Worm (Caenorhabditis elegans) whole organism, late embryonic: ENCODE measurements around the gene F15E6.10.

Experiments used
- F13H6.1 ChIP-seq: sonication (generic microtip); optimal IDR thresholded peaks from 2 replicates; lab custom pipeline; 2016; ENCODE audit warnings: missing genetic modification characterization, missing compliant biosample characterization
- K09A11.1 ChIP-seq: sonication (generic microtip); optimal IDR thresholded peaks from 2 replicates; lab custom pipeline; 2017; ENCODE audit warnings: antibody characterized with exemption, mild to moderate bottlenecking, missing genetic modification characterization, missing compliant biosample characterization; ENCODE audit not compliant: insufficient read depth
- T23F11.4 ChIP-seq: fragments of 200-800 bp; sonication (Bioruptor generic); optimal IDR thresholded peaks from 2 replicates; lab custom pipeline; 2018; ENCODE audit warnings: mild to moderate bottlenecking, missing genetic modification characterization, missing compliant biosample characterization
- ahr-1 ChIP-seq: sonication (generic microtip); optimal IDR thresholded peaks from 2 replicates; lab custom pipeline; 2016; ENCODE audit warnings: missing genetic modification characterization, missing compliant biosample characterization
- ceh-14 ChIP-seq: sonication (generic microtip); optimal IDR thresholded peaks from 2 replicates; lab custom pipeline; 2016; ENCODE audit warnings: missing genotype, missing genetic modification characterization, missing compliant biosample characterization
- ceh-22 ChIP-seq: sonication (generic microtip); optimal IDR thresholded peaks from 2 replicates; lab custom pipeline; 2017; ENCODE audit warnings: missing biosample characterization, missing genetic modification characterization
- ceh-30 ChIP-seq: fragments of 150-350 bp; optimal IDR thresholded peaks from 2 replicates; lab custom pipeline; 2014; ENCODE audit warnings: missing biosample characterization, missing genetic modification characterization
- ceh-45 ChIP-seq: fragments of 200-800 bp; sonication (Bioruptor generic); IDR thresholded peaks from 2 replicates; pipeline ENCODE4 v1.3.6; 2022; ENCODE audit warnings: missing genetic modification reagents, missing genetic modification characterization, missing compliant biosample characterization
- ceh-48 ChIP-seq: sonication (generic microtip); optimal IDR thresholded peaks from 2 replicates; lab custom pipeline; 2016; ENCODE audit warnings: missing genetic modification characterization, inconsistent platforms, missing compliant biosample characterization
- ceh-6 ChIP-seq: fragments of 200-800 bp; sonication (Bioruptor generic); optimal IDR thresholded peaks from 2 replicates; lab custom pipeline; 2018; ENCODE audit warnings: mild to moderate bottlenecking, missing genetic modification characterization, missing compliant biosample characterization
- ceh-9 ChIP-seq: sonication (generic microtip); optimal IDR thresholded peaks from 2 replicates; lab custom pipeline; 2016; ENCODE audit warnings: mild to moderate bottlenecking, missing genetic modification characterization, inconsistent platforms, missing compliant biosample characterization
- dmd-4 ChIP-seq: sonication (generic microtip); optimal IDR thresholded peaks from 2 replicates; lab custom pipeline; 2016; ENCODE audit warnings: borderline replicate concordance, missing genetic modification characterization, missing compliant biosample characterization
- dve-1 ChIP-seq: sonication (generic microtip); optimal IDR thresholded peaks from 2 replicates; lab custom pipeline; 2017; ENCODE audit warnings: antibody characterized with exemption, mild to moderate bottlenecking, missing genetic modification characterization, missing compliant biosample characterization
- elt-2 ChIP-seq: sonication (generic microtip); optimal IDR thresholded peaks from 2 replicates; lab custom pipeline; 2016; ENCODE audit warnings: missing genetic modification reagents, missing genetic modification characterization, missing compliant biosample characterization
- elt-4 ChIP-seq: sonication (generic microtip); optimal IDR thresholded peaks from 2 replicates; lab custom pipeline; 2016; ENCODE audit warnings: missing genetic modification characterization, missing compliant biosample characterization
- fkh-10 ChIP-seq: fragments of 150-350 bp; optimal IDR thresholded peaks from 2 replicates; lab custom pipeline; 2014; ENCODE audit warnings: missing biosample characterization, missing genetic modification reagents, missing genetic modification characterization
- hlh-15 ChIP-seq: sonication (generic microtip); optimal IDR thresholded peaks from 2 replicates; lab custom pipeline; 2016; ENCODE audit warnings: missing genetic modification characterization, missing compliant biosample characterization
- hlh-6 ChIP-seq: sonication (generic microtip); optimal IDR thresholded peaks from 2 replicates; lab custom pipeline; 2016; ENCODE audit warnings: missing genotype, missing genetic modification characterization, missing compliant biosample characterization
- hlh-8 ChIP-seq: sonication (generic microtip); optimal IDR thresholded peaks from 2 replicates; lab custom pipeline; 2016; ENCODE audit warnings: missing genotype, missing genetic modification characterization, missing compliant biosample characterization
- lim-6 ChIP-seq: sonication (generic microtip); optimal IDR thresholded peaks from 2 replicates; lab custom pipeline; 2016; ENCODE audit warnings: missing genetic modification characterization, missing compliant biosample characterization
- lin-11 ChIP-seq: fragments of 200-800 bp; sonication (Bioruptor generic); optimal IDR thresholded peaks from 2 replicates; lab custom pipeline; 2018; ENCODE audit warnings: mild to moderate bottlenecking, missing genetic modification characterization, missing compliant biosample characterization
- madf-2 ChIP-seq: sonication (generic microtip); optimal IDR thresholded peaks from 2 replicates; lab custom pipeline; 2017; ENCODE audit warnings: missing genetic modification characterization, missing compliant biosample characterization
- mec-3 ChIP-seq: sonication (generic microtip); optimal IDR thresholded peaks from 2 replicates; lab custom pipeline; 2016; ENCODE audit warnings: borderline replicate concordance, missing genetic modification characterization, missing compliant biosample characterization
- nfya-1 ChIP-seq: sonication (generic microtip); optimal IDR thresholded peaks from 2 replicates; lab custom pipeline; 2017; ENCODE audit warnings: missing genetic modification characterization, mild to moderate bottlenecking, missing compliant biosample characterization, antibody characterized with exemption, moderate library complexity
- pax-1 ChIP-seq: fragments of 150-350 bp; optimal IDR thresholded peaks from 2 replicates; lab custom pipeline; 2014; ENCODE audit warnings: missing biosample characterization, missing genetic modification characterization
- pros-1 ChIP-seq: fragments of 150-350 bp; optimal IDR thresholded peaks from 2 replicates; lab custom pipeline; 2014; ENCODE audit warnings: missing biosample characterization, missing genetic modification reagents, missing genetic modification characterization
- rnt-1 ChIP-seq: sonication (generic microtip); optimal IDR thresholded peaks from 2 replicates; lab custom pipeline; 2016; ENCODE audit warnings: missing genetic modification characterization, missing compliant biosample characterization
- sdc-2 ChIP-seq: sonication (generic microtip); optimal IDR thresholded peaks from 2 replicates; lab custom pipeline; 2016; ENCODE audit warnings: missing genotype, missing genetic modification characterization, missing compliant biosample characterization
- sox-2 ChIP-seq: fragments of 200-800 bp; sonication (Bioruptor generic); IDR thresholded peaks from 2 replicates; pipeline ENCODE4 v1.3.6; 2022; ENCODE audit warnings: missing genetic modification reagents, missing genetic modification characterization, missing compliant biosample characterization
- sox-4 ChIP-seq: sonication (generic microtip); optimal IDR thresholded peaks from 2 replicates; lab custom pipeline; 2017; ENCODE audit warnings: mild to moderate bottlenecking, missing genetic modification characterization, inconsistent platforms, missing compliant biosample characterization
- tbx-2 ChIP-seq: sonication (generic microtip); optimal IDR thresholded peaks from 2 replicates; lab custom pipeline; 2016; ENCODE audit warnings: missing genetic modification characterization, missing compliant biosample characterization
- tbx-7 ChIP-seq: sonication (generic microtip); optimal IDR thresholded peaks from 2 replicates; lab custom pipeline; 2016; ENCODE audit warnings: missing genotype, missing genetic modification characterization, missing compliant biosample characterization
- ttx-3 ChIP-seq: sonication (generic microtip); optimal IDR thresholded peaks from 2 replicates; lab custom pipeline; 2016; ENCODE audit warnings: missing genetic modification reagents, missing genetic modification characterization, missing compliant biosample characterization
- unc-3 ChIP-seq, 2 experiments: fragments of 200-800 bp in 1 of 2; sonication (Bioruptor generic) in 1 of 2; sonication (generic microtip) in 1 of 2; conservative IDR thresholded peaks in 1 of 2; optimal IDR thresholded peaks in 1 of 2; 2 replicates each; pipeline versions ENCODE4 v1.3.6 to Lab custom; 2016 to 2022; ENCODE audit warnings: missing compliant biosample characterization in 2 of 2, missing genetic modification characterization in 2 of 2, missing genetic modification reagents in 1 of 2
- unc-55 ChIP-seq: sonication (generic microtip); optimal IDR thresholded peaks from 2 replicates; lab custom pipeline; 2017; ENCODE audit warnings: missing biosample characterization, missing genetic modification reagents, missing genetic modification characterization
- unc-86 ChIP-seq: sonication (generic microtip); optimal IDR thresholded peaks from 2 replicates; lab custom pipeline; 2016; ENCODE audit warnings: missing genetic modification characterization, missing compliant biosample characterization
- zip-5 ChIP-seq: sonication (generic microtip); optimal IDR thresholded peaks from 2 replicates; lab custom pipeline; 2016; ENCODE audit warnings: missing genetic modification characterization, missing compliant biosample characterization

Gene F15E6.10

DNA sequence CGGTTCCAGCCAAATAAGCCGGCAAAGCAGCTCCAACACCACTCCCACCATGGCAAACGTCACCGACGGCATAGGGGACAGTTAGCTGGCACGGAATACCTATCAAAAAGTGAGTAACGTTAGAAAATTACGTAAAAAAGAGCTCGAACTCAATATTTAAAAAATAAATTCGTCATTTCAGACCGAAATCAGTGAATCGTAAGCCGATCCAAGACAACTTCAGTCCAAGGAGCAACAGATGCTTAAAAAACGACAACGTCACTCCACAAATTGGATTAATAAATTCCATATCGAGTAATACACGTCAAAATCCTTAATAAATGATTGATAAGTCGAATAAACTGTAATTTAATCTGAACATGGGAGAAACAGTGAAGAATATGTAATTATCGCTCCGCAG is 13.6 kb downstream of the F15E6.10 start:
- no peak for TF ChIP-seq mec-3 (tag; lab: Kevin White, UChicago)
- TF ChIP-seq ceh-45 (GFP tag; lab: Robert Waterston, UW): no peak
- TF ChIP-seq rnt-1 (tag; lab: Kevin White, UChicago): no peak
- TF ChIP-seq fkh-10 (GFP tag; lab: Kevin White, UChicago): no peak
- TF ChIP-seq tbx-7 (tag; lab: Kevin White, UChicago): no peak
- no peak for TF ChIP-seq T23F11.4 (GFP tag; lab: Kevin White, UChicago)
- no peak for TF ChIP-seq sdc-2

DNA sequence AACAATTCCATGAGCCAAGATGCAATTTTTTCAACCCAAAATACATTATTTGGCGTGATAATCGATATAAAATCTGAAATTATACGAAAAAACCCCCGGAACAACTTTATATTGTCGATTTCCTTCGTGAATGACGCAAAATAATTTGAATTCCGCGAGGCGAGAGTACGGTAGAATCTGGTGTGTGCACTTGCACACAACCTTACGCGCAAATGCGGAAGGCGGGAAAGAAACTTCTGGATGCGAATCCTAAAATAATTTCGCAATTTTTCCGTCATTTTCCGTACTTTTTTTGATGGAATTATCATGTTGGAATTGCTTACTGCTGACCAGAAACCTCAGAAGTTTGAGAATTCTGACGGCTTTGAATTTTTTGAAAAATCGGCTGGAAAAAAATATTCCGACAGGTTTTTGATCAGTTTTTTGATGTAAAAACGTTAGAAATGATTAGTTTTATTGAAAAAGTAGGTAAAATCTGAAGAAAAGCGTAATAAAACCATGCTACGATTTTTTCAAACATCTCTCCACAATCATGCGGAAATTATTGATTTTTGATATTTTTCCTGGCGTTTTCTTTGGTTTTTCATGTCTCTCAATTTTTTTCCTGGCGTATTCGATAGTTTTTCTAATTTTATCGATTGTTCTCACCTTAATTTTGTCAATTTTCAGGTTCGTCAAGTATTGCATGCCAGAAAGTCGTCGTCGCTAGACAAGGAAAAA is 14.7 kb downstream of the F15E6.10 start, which contains the start of gene set-9:
TSS of gene set-9 (plus strand) at position 670 of the 720 bp plus-strand sequence.
- no peak for TF ChIP-seq tbx-2 (tag; lab: Kevin White, UChicago)
- no peak for TF ChIP-seq nfya-1
- no peak for TF ChIP-seq fkh-10 (GFP tag; lab: Kevin White, UChicago)
- no peak for TF ChIP-seq ceh-14

DNA sequence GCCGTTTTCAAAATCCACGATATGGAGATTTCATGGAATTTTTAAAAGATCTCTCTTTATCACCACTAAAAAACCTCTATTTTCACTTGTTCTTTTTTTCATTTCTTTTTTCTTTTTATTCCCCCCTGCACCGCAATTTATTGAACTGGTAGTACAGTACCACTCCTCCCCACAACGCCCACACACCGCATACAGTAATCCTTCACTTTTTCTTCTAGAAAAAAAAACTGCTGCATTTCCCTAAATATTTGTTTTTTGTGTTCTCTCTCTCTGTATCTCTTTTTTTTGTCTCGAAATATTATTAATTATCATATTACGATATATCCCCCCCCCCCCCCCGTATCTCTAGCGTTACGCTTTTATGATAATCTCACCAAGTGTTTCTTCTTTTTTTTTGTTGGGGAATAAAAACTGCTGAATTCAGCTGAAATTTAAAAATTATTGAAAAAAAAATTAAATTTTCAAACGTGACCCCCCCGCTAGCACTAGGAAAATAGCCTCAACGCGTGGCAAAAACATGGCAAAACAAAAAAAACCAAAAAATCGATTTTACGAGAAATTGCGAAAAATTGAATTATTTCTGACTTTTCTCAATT is 24.2 kb downstream of the F15E6.10 start, which contains the start of gene Y24D9B.1:
TSS of gene Y24D9B.1 (plus strand) at position 546 of the 596 bp plus-strand sequence.
- TF ChIP-seq unc-55 (GFP tag; lab: Kevin White, UChicago) (no peak), zip-5 (tag; lab: Kevin White, UChicago) (no peak), unc-3 (GFP tag; conservative IDR thresholded peaks at IDR 0.05; lab: Robert Waterston, UW) (no peak), unc-3 (tag; optimal IDR thresholded peaks at IDR 0.05; lab: Kevin White, UChicago) (no peak), sox-4 (tag; lab: Kevin White, UChicago) (no peak), ahr-1 (tag; lab: Kevin White, UChicago) (no peak), lin-11 (tag; lab: Kevin White, UChicago) (no peak), tbx-2 (tag; lab: Kevin White, UChicago) (no peak), pax-1 (tag; lab: Kevin White, UChicago) (no peak), rnt-1 (tag; lab: Kevin White, UChicago) (no peak), ttx-3 (tag; lab: Kevin White, UChicago) (no peak), ceh-9 (tag; lab: Kevin White, UChicago) (no peak), elt-4 (no peak), sox-2 (no peak), hlh-6 (tag; lab: Kevin White, UChicago) (no peak), hlh-8 (no peak), unc-86 (tag; lab: Kevin White, UChicago) (no peak), pros-1 (tag; lab: Kevin White, UChicago) (no peak), sdc-2 (no peak)

DNA sequence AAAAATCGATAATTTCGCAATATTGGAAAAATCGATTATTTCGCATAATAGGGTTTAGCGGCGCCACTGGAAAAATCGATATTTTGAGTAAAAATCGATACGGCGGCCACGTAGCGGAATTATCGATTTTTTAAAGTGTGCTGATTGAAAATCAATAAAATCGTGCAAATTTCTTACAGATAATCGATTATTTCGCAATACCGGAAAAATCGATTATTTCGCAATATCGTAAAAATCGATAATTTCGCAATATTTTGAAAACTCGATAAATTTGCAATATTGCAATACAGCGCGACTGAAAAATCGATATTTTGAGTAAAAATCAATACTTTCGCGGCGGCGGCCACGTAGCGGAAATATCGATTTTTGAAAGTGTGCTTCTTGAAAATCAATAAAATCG is 25.0 kb downstream of the F15E6.10 start:
- TF ChIP-seq ceh-48 (peak; percentile 40), lim-6 (tag; lab: Kevin White, UChicago) (no peak), sdc-2 (no peak), K09A11.1 (no peak), ceh-30 (tag; lab: Kevin White, UChicago) (no peak), sox-4 (tag; lab: Kevin White, UChicago) (no peak)

DNA sequence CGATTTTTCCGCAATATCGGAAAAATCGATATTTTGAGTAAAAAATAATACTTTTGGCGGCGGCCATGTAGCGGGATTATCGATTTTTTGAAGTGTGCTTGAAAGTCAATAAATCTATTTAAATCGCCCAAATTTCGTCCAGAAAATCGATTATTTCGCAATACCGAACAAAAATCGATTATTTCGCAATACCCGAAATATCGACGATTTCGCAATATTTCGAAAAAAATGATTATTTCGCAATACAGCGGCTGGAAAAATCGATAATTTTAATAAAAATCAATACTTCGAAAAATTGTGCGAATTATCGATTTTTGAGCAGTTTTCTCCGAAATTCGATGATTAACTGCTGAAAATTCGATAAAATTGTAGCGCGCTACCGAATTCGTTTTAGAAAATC is 25.4 kb downstream of the F15E6.10 start:
- TF ChIP-seq unc-3 (GFP tag; conservative IDR thresholded peaks at IDR 0.05; lab: Robert Waterston, UW) (no peak), unc-3 (tag; optimal IDR thresholded peaks at IDR 0.05; lab: Kevin White, UChicago) (no peak), madf-2 (tag; lab: Kevin White, UChicago) (no peak), F13H6.1 (tag; lab: Kevin White, UChicago) (no peak), elt-2 (no peak), pax-1 (tag; lab: Kevin White, UChicago) (no peak), ceh-6 (GFP tag; lab: Kevin White, UChicago) (no peak), dve-1 (no peak), hlh-15 (tag; lab: Kevin White, UChicago) (no peak), lin-11 (tag; lab: Kevin White, UChicago) (no peak), ceh-22 (tag; lab: Kevin White, UChicago) (no peak), dmd-4 (tag; lab: Kevin White, UChicago) (no peak)
